Worm (Caenorhabditis elegans) whole organism, midembryonic: Measurements from ENCODE around the gene H25P19.1.

Source experiments
- flt-1 ChIP-seq: fragments of 200-800 bp; sonication (Bioruptor generic); IDR thresholded peaks from 2 replicates; pipeline ENCODE4 v1.3.6; 2022; ENCODE audit warnings: missing genetic modification characterization, missing compliant biosample characterization
- med-1 ChIP-seq: sonication (generic microtip); optimal IDR thresholded peaks from 2 replicates; lab custom pipeline; 2017; ENCODE audit warnings: missing genetic modification characterization, mild to moderate bottlenecking, missing compliant biosample characterization, antibody characterized with exemption, missing genetic modification reagents; ENCODE audit not compliant: insufficient read depth
- ref-1 ChIP-seq: fragments of 200-800 bp; sonication (Bioruptor generic); conservative IDR thresholded peaks from 2 replicates; pipeline ENCODE4 v1.3.6; 2022; ENCODE audit warnings: missing genetic modification reagents, missing genetic modification characterization, missing compliant biosample characterization
- tab-1 ChIP-seq: fragments of 200-800 bp; sonication (Bioruptor generic); IDR thresholded peaks from 2 replicates; pipeline ENCODE4 v1.3.6; 2022; ENCODE audit warnings: missing genetic modification characterization, missing compliant biosample characterization
- ztf-23 ChIP-seq: fragments of 200-800 bp; sonication (Bioruptor generic); IDR thresholded peaks from 2 replicates; pipeline ENCODE4 v1.3.6; 2022; ENCODE audit warnings: missing genetic modification reagents, missing genetic modification characterization, missing compliant biosample characterization

DNA sequence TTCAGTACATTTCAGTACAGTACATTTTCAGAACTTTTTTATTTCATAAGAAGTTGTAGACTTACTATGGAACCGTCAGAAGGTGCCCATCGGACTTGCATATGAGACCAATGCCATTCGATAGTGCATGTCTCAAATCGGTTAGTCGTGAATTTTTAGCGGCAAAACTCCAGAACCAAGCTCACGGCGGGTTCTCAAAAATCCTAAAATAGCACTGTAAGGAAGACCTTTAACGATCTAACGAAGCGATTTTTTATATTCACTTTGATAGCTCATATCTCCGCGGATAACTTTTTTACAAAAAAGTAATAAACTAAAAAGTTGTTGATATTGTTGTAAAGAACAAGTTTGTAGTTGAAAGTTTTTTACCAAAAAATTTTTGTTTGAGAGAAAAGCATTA is 13.3 kb upstream of the H25P19.1 start, which contains the start of gene sru-25:
- no peak for TF ChIP-seq med-1
- TF ChIP-seq flt-1 (GFP tag; lab: Robert Waterston, UW), result no peak
- no peak for TF ChIP-seq tab-1 (GFP tag; lab: Robert Waterston, UW)
- no peak for TF ChIP-seq ztf-23 (GFP tag; lab: Robert Waterston, UW)
- TF ChIP-seq ref-1 (GFP tag; lab: Robert Waterston, UW), result no peak
